Worm (Caenorhabditis elegans): ENCODE data around the gene rgs-11.

ce11 chrX:14946464-14947354 is 17.6 kb upstream of the rgs-11 start:
- TF ChIP-seq ceh-91 (GFP tag; IDR thresholded peaks at IDR 0.05), result no peak
- no peak for TF ChIP-seq sea-2 (GFP tag; IDR thresholded peaks at IDR 0.05)
- no peak for TF ChIP-seq ekl-4 (GFP tag; IDR thresholded peaks at IDR 0.05)
- no peak for TF ChIP-seq repo-1 (tag; optimal IDR thresholded peaks at IDR 0.05)

All from whole organism, young adult.